Fruit fly (Drosophila melanogaster): ENCODE results near the gene Tpi.

The Tpi gene

DNA sequence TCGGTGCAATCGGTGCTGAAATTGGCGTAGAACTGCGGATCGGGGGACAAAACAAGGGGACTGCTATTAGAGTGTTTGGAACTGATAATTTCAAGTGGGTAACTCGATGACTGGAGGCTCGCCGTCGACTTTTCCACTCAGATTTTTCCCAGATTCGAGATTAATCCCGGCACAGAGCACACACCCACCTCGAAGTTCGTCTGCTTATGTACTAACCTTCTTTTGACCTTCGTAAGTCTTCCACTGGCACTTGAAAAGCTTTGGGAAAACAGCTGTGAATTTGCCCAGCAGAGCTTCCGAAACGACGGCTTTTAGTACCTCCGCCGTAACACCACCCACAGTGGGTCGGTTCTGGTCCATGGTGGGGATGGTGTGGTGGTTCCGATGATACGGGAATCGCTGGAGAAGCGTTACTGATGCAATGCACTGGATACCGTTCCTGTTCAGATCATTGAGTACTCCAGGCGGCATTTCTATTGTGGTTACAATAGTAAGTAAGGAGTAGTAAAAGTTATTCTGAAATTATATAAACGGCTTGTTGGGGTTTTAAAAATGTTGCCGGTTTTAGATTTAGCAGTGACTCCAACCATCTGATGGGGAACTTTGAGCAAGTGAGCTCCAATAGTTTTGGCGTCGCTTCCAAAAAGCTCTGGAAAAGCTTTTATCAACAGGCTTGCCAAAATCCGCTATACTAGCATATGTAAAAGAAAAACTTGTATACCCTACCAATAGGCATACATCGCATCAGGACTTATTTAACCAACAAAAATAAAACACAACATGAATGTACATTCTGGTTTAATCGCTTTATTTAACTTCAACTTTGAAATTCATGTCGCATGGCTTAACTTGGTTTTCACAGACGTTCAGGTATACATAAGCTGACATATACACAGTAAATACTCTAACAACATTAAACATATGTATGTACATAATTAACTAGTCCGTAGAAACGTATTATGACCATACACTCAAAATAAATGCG is at the start of gene Tpi:
TSS of gene Tpi (minus strand) at position 537 of the 985 bp plus-strand sequence.
- no peak for TF ChIP-seq Sp1 (GFP tag; optimal IDR thresholded peaks at IDR 0.05)
- TF ChIP-seq rgr (GFP tag; optimal IDR thresholded peaks at IDR 0.05) = peak; percentile 66
- TF ChIP-seq brk (GFP tag; optimal IDR thresholded peaks at IDR 0.05) = no peak
- peak; percentile 29 for TF ChIP-seq Hr83 (GFP tag; optimal IDR thresholded peaks at IDR 0.05; ENCODE audit: poor library complexity, severe bottlenecking)
- TF ChIP-seq foxo (GFP tag; optimal IDR thresholded peaks at IDR 0.05) = peak in 1 of 2 experiments; percentile 58
- TF ChIP-seq N (GFP tag; optimal IDR thresholded peaks at IDR 0.05) = no peak
- no peak for TF ChIP-seq pan (optimal IDR thresholded peaks at IDR 0.05)
- no peak for TF ChIP-seq Jra (GFP tag; optimal IDR thresholded peaks at IDR 0.05)
- TF ChIP-seq Myc (optimal IDR thresholded peaks at IDR 0.05) = peak; percentile 84
- no peak for TF ChIP-seq Abd-B (GFP tag; optimal IDR thresholded peaks at IDR 0.05)
- TF ChIP-seq sv (GFP tag; optimal IDR thresholded peaks at IDR 0.05) = no peak
- no peak for TF ChIP-seq HLH106 (tag; optimal IDR thresholded peaks at IDR 0.05)
- TF ChIP-seq Hnf4 (GFP tag; optimal IDR thresholded peaks at IDR 0.05) = no peak
- peak; percentile 58 for TF ChIP-seq psq (GFP tag; optimal IDR thresholded peaks at IDR 0.05)
- no peak for TF ChIP-seq CG32264 (GFP tag; optimal IDR thresholded peaks at IDR 0.05)
- TF ChIP-seq OdsH (GFP tag; optimal IDR thresholded peaks at IDR 0.05) = peak; percentile 53
- TF ChIP-seq Vsx2 (GFP tag; optimal IDR thresholded peaks at IDR 0.05; ENCODE audit: partially characterized antibody) = no peak
- TF ChIP-seq Dif (GFP tag; optimal IDR thresholded peaks at IDR 0.05; ENCODE audit: partially characterized antibody) = no peak
- no peak for TF ChIP-seq dsf (GFP tag; optimal IDR thresholded peaks at IDR 0.05; ENCODE audit: borderline replicate concordance)
- TF ChIP-seq tai (GFP tag; optimal IDR thresholded peaks at IDR 0.05) = no peak
- no peak for TF ChIP-seq Hr78 (GFP tag; optimal IDR thresholded peaks at IDR 0.05)
- TF ChIP-seq CrebA (GFP tag; optimal IDR thresholded peaks at IDR 0.05; ENCODE audit: borderline replicate concordance) = no peak
- TF ChIP-seq woc (GFP tag; optimal IDR thresholded peaks at IDR 0.05) = no peak
- no peak for TF ChIP-seq usp (GFP tag; optimal IDR thresholded peaks at IDR 0.05)
- TF ChIP-seq dmrt93B (GFP tag; optimal IDR thresholded peaks at IDR 0.05) = no peak
- TF ChIP-seq Rel (GFP tag; optimal IDR thresholded peaks at IDR 0.05) = no peak
- no peak for TF ChIP-seq Rel (tag; optimal IDR thresholded peaks at IDR 0.05)
- TF ChIP-seq GATAd (GFP tag; optimal IDR thresholded peaks at IDR 0.05) = no peak
- no peak for TF ChIP-seq Dfd (GFP tag; optimal IDR thresholded peaks at IDR 0.05)
- no peak for TF ChIP-seq CG9705 (GFP tag; optimal IDR thresholded peaks at IDR 0.05)
- TF ChIP-seq br (GFP tag; optimal IDR thresholded peaks at IDR 0.05) = peak; percentile 65
- TF ChIP-seq dl (GFP tag; optimal IDR thresholded peaks at IDR 0.05; ENCODE audit: insufficient read depth in 1 of 2, partially characterized antibody in 2 of 2) = no peak
- TF ChIP-seq ey (GFP tag; optimal IDR thresholded peaks at IDR 0.05) = peak; percentile 52
- TF ChIP-seq jim (GFP tag; optimal IDR thresholded peaks at IDR 0.05) = no peak
- TF ChIP-seq sage (GFP tag; optimal IDR thresholded peaks at IDR 0.05) = no peak
- no peak for TF ChIP-seq h (GFP tag; optimal IDR thresholded peaks at IDR 0.05)
- TF ChIP-seq fru (GFP tag; optimal IDR thresholded peaks at IDR 0.05) = peak; percentile 60
- TF ChIP-seq lola (GFP tag; optimal IDR thresholded peaks at IDR 0.05) = no peak
- no peak for TF ChIP-seq Mio (GFP tag; optimal IDR thresholded peaks at IDR 0.05)

DNA sequence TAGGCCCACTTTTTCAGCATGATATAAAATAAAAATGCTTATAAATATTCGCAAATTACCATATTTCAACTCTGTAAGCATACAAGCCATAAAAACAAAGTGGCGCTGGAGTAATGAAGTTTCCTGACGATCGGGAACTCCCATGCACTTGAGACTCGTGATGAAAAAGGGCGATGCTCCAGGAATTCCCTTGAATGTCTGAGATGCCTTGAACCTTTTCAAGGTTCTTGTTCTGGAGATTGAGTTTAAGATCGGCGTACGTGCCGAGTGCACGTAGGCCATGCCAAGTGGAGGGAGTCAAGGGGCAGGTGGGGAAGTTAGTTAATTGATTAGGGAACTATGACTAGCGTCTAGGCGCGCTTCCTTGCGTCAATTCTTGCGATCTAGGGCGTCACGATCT is 49.5 kb upstream of the Tpi start:
- TF ChIP-seq Hr78 (GFP tag; optimal IDR thresholded peaks at IDR 0.05) = no peak
- no peak for TF ChIP-seq Sp1 (GFP tag; optimal IDR thresholded peaks at IDR 0.05)
- no peak for TF ChIP-seq pan (optimal IDR thresholded peaks at IDR 0.05)
- no peak for TF ChIP-seq CrebA (GFP tag; optimal IDR thresholded peaks at IDR 0.05; ENCODE audit: borderline replicate concordance)
- no peak for TF ChIP-seq dsf (GFP tag; optimal IDR thresholded peaks at IDR 0.05; ENCODE audit: borderline replicate concordance)
- no peak for TF ChIP-seq Jra (GFP tag; optimal IDR thresholded peaks at IDR 0.05)
- TF ChIP-seq foxo (GFP tag; optimal IDR thresholded peaks at IDR 0.05) = no peak

Data from whole organism, wandering third instar larva.